Fruit fly (Drosophila melanogaster): ENCODE measurements around the gene Nsf2.
A peak's percentile ranks its signal among the peaks of the same experiment; 100 is the strongest.

The Nsf2 gene

DNA sequence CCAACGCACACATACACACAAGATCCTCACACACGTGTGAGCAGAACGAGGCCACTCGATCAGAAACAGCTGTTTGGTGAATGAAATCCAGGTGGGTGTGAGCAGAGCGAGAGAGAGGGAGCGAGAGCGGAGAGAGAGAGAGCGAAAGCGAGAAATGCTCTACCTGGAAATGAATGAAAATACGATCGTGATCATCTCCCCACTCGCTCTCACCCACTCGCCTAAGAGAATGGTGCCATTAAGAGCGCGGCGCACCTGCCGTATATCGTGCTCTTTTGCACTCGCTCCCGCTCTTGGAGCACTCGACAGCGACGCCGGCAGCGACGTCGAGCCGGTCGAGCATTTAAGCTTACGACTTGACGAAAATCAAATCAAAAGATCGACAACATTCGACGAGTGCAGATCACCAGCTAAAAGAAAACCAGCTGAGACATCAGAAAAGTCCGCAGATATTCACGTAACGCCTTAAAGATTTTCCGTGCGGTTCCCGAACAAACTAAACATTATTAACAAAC is 25.0 kb downstream of the Nsf2 start, which contains the start of the genes tal-1A, tal-2A, tal-3A and tal-AA:
Gene tal-1A, plus strand, starts transcription at position 374 of the 515 bp plus-strand sequence.
Gene tal-2A, plus strand, starts transcription at position 374 of the 515 bp plus-strand sequence.
Gene tal-3A, plus strand, starts transcription at position 374 of the 515 bp plus-strand sequence.
Gene tal-AA, plus strand, starts transcription at position 374 of the 515 bp plus-strand sequence.
- TF ChIP-seq CG8119 (GFP tag; IDR thresholded peaks at IDR 0.05) (peak; percentile 57; the same call in 1 of the 3 replicates), CG34406 (GFP tag; optimal IDR thresholded peaks at IDR 0.05) (peak; percentile 4), CG6808 (GFP tag; optimal IDR thresholded peaks at IDR 0.05) (peak; percentile 18), CG11294 (GFP tag; IDR thresholded peaks at IDR 0.05) (no peak), CG8632 (GFP tag; optimal IDR thresholded peaks at IDR 0.05) (peak; percentile 25), CG11762 (GFP tag; optimal IDR thresholded peaks at IDR 0.05; ENCODE audit: insufficient read depth) (peak; percentile 5), Sox102F (GFP tag; optimal IDR thresholded peaks at IDR 0.05) (peak; percentile 79), CG6276 (GFP tag; optimal IDR thresholded peaks at IDR 0.05) (peak; percentile 63), Smox (GFP tag; optimal IDR thresholded peaks at IDR 0.05) (peak; percentile 23), ss (GFP tag; optimal IDR thresholded peaks at IDR 0.05) (peak; percentile 62), fkh (GFP tag; optimal IDR thresholded peaks at IDR 0.05) (peak; percentile 23), achi (GFP tag; optimal IDR thresholded peaks at IDR 0.05) (peak; percentile 10), Eip78C (GFP tag) (peak; percentile 84), svp (GFP tag) (peak; percentile 83), Met (GFP tag; optimal IDR thresholded peaks at IDR 0.05) (peak; percentile 11), Sox14 (GFP tag; optimal IDR thresholded peaks at IDR 0.05) (peak; percentile 21), eg (GFP tag; IDR thresholded peaks at IDR 0.05) (peak; percentile 76; the same call in 2 of the 3 replicates), dsx (GFP tag; optimal IDR thresholded peaks at IDR 0.05; ENCODE audit: poor library complexity, severe bottlenecking) (peak; percentile 30), vri (GFP tag; optimal IDR thresholded peaks at IDR 0.05) (peak; percentile 60), Ets21C (GFP tag; optimal IDR thresholded peaks at IDR 0.05) (no peak), lz (GFP tag; optimal IDR thresholded peaks at IDR 0.05) (no peak), cyc (GFP tag; optimal IDR thresholded peaks at IDR 0.05) (peak; percentile 8), Eip75B (GFP tag; optimal IDR thresholded peaks at IDR 0.05) (peak; percentile 60), CG6792 (GFP tag; optimal IDR thresholded peaks at IDR 0.05) (no peak), acj6 (GFP tag; optimal IDR thresholded peaks at IDR 0.05) (no peak), Gug (GFP tag; IDR thresholded peaks at IDR 0.05) (no peak), CG10631 (GFP tag; optimal IDR thresholded peaks at IDR 0.05) (no peak), CG16779 (tag; optimal IDR thresholded peaks at IDR 0.05) (peak; percentile 61), CG7368 (GFP tag; optimal IDR thresholded peaks at IDR 0.05) (peak; percentile 7), CG9139 (GFP tag; optimal IDR thresholded peaks at IDR 0.05) (peak; percentile 51), CG15336 (GFP tag; IDR thresholded peaks at IDR 0.05) (peak; percentile 74), fd85E (GFP tag; optimal IDR thresholded peaks at IDR 0.05) (peak; percentile 30), Lpt (GFP tag; optimal IDR thresholded peaks at IDR 0.05) (peak; percentile 30), CG3919 (GFP tag; optimal IDR thresholded peaks at IDR 0.05) (peak; percentile 51), CG3032 (tag; optimal IDR thresholded peaks at IDR 0.05) (peak; percentile 0), CG8319 (GFP tag; optimal IDR thresholded peaks at IDR 0.05) (no peak), CG6163 (GFP tag; IDR thresholded peaks at IDR 0.05) (peak; percentile 57; the same call in 2 of the 3 replicates), esn (GFP tag; optimal IDR thresholded peaks at IDR 0.05) (peak; percentile 56), CG11902 (GFP tag; optimal IDR thresholded peaks at IDR 0.05) (no peak), pdm3 (GFP tag; optimal IDR thresholded peaks at IDR 0.05) (no peak), Eip93F (GFP tag; optimal IDR thresholded peaks at IDR 0.05) (peak; percentile 75), net (GFP tag; optimal IDR thresholded peaks at IDR 0.05) (peak; percentile 64), CG6854 (GFP tag; optimal IDR thresholded peaks at IDR 0.05) (peak; percentile 75), Blimp-1 (GFP tag; optimal IDR thresholded peaks at IDR 0.05) (no peak)

Data from whole organism, prepupa.